Fruit fly (Drosophila melanogaster): Measurements from ENCODE around the gene CG5079.

- TF ChIP-seq CG8478 (optimal IDR thresholded peaks at IDR 0.05) (no peak), CTCF (optimal IDR thresholded peaks at IDR 0.05) (no peak)
Observed at dm6 chr3R:25661531-25662193, 48.2 kb downstream of the CG5079 start, which contains the start of gene RASSF8.

All from S2 (cell line).